Fruit fly (Drosophila melanogaster): Measurements from ENCODE around the gene Ptpmeg2.
A peak's percentile ranks its signal among the peaks of the same experiment; 100 is the strongest.

Gene Ptpmeg2

dm6 chrX:9658865-9659339 lies at the start of gene Ptpmeg2:
TSS of gene Ptpmeg2 (minus strand) at chrX:9659145.
- peak; percentile 77 for TF ChIP-seq CG17801 (GFP tag; optimal IDR thresholded peaks at IDR 0.05; ENCODE audit: partially characterized antibody)

dm6 chrX:9707820-9708487 lies 49.0 kb upstream of the Ptpmeg2 start:
- TF ChIP-seq CG17801 (GFP tag; optimal IDR thresholded peaks at IDR 0.05; ENCODE audit: partially characterized antibody): no peak

dm6 chrX:9694652-9695051 lies 35.7 kb upstream of the Ptpmeg2 start:
- TF ChIP-seq CG17801 (GFP tag; optimal IDR thresholded peaks at IDR 0.05; ENCODE audit: partially characterized antibody): no peak

- no peak for TF ChIP-seq CG17801 (GFP tag; optimal IDR thresholded peaks at IDR 0.05; ENCODE audit: partially characterized antibody)
These were observed 34.9 kb upstream of the Ptpmeg2 start, which contains the start of gene btd for dm6 chrX:9693720-9694386. TSS of gene btd (plus strand) at chrX:9694186.

- no peak for TF ChIP-seq CG17801 (GFP tag; optimal IDR thresholded peaks at IDR 0.05; ENCODE audit: partially characterized antibody)
These were observed 33.5 kb upstream of the Ptpmeg2 start for dm6 chrX:9692297-9693013.

- TF ChIP-seq CG17801 (GFP tag; optimal IDR thresholded peaks at IDR 0.05; ENCODE audit: partially characterized antibody): no peak
These were observed 30.2 kb upstream of the Ptpmeg2 start for dm6 chrX:9689129-9689528.

- TF ChIP-seq CG17801 (GFP tag; optimal IDR thresholded peaks at IDR 0.05; ENCODE audit: partially characterized antibody): peak; percentile 97
These were observed 28.7 kb upstream of the Ptpmeg2 start for dm6 chrX:9687623-9688022.

dm6 chrX:9686546-9687219 lies 27.7 kb upstream of the Ptpmeg2 start, which contains the start of gene nej:
TSS of gene nej (minus strand) at chrX:9687066.
- peak; percentile 25 for TF ChIP-seq CG17801 (GFP tag; optimal IDR thresholded peaks at IDR 0.05; ENCODE audit: partially characterized antibody)

dm6 chrX:9685568-9686413 lies 26.8 kb upstream of the Ptpmeg2 start:
- TF ChIP-seq CG17801 (GFP tag; optimal IDR thresholded peaks at IDR 0.05; ENCODE audit: partially characterized antibody): peak; percentile 59

- TF ChIP-seq CG17801 (GFP tag; optimal IDR thresholded peaks at IDR 0.05; ENCODE audit: partially characterized antibody): peak; percentile 92
These were observed 26.0 kb upstream of the Ptpmeg2 start for dm6 chrX:9684697-9685567.

- peak; percentile 91 for TF ChIP-seq CG17801 (GFP tag; optimal IDR thresholded peaks at IDR 0.05; ENCODE audit: partially characterized antibody)
These were observed 25.2 kb upstream of the Ptpmeg2 start for dm6 chrX:9684158-9684557.

dm6 chrX:9674912-9675311 lies 16.0 kb upstream of the Ptpmeg2 start:
- peak; percentile 39 for TF ChIP-seq CG17801 (GFP tag; optimal IDR thresholded peaks at IDR 0.05; ENCODE audit: partially characterized antibody)

dm6 chrX:9666465-9666864 lies 7.5 kb upstream of the Ptpmeg2 start:
- TF ChIP-seq CG17801 (GFP tag; optimal IDR thresholded peaks at IDR 0.05; ENCODE audit: partially characterized antibody): no peak

All from ovary, adult (tissue).